Fruit fly (Drosophila melanogaster) whole organism, adult: Measurements from ENCODE around the gene CG34375.

Source experiments
- CG33017 ChIP-seq: fragments of 200-800 bp; sonication (Bioruptor generic); optimal IDR thresholded peaks from 2 replicates; lab custom pipeline; 2018; ENCODE audit warnings: missing biosample characterization, mild to moderate bottlenecking, missing genetic modification characterization, moderate library complexity
- CG7045 ChIP-seq: fragments of 200-800 bp; sonication (Bioruptor generic); optimal IDR thresholded peaks from 2 replicates; lab custom pipeline; 2017; ENCODE audit warnings: missing biosample characterization, mild to moderate bottlenecking, missing genetic modification characterization
- CG7101 ChIP-seq: fragments of 200-800 bp; sonication (Bioruptor generic); optimal IDR thresholded peaks from 2 replicates; lab custom pipeline; 2018; ENCODE audit warnings: missing biosample characterization, mild to moderate bottlenecking, missing genetic modification characterization, moderate library complexity
- Clk ChIP-seq: fragments of 200-800 bp; sonication (Bioruptor generic); optimal IDR thresholded peaks from 2 replicates; lab custom pipeline; 2017; ENCODE audit warnings: missing biosample characterization, missing genetic modification characterization
- Crg-1 ChIP-seq: fragments of 200-800 bp; sonication (Bioruptor generic); optimal IDR thresholded peaks from 2 replicates; lab custom pipeline; 2016; ENCODE audit warnings: missing biosample characterization, missing genetic modification characterization
- Mnt ChIP-seq: fragments of 200-800 bp; sonication (Bioruptor generic); optimal IDR thresholded peaks from 2 replicates; lab custom pipeline; 2016; ENCODE audit warnings: missing biosample characterization, mild to moderate bottlenecking, missing genetic modification characterization
- bab1 ChIP-seq: fragments of 200-800 bp; sonication (Bioruptor generic); optimal IDR thresholded peaks from 3 replicates; lab custom pipeline; 2019; ENCODE audit warnings: missing biosample characterization, mild to moderate bottlenecking, missing genetic modification characterization, moderate library complexity
- cic ChIP-seq: fragments of 200-800 bp; sonication (Bioruptor generic); optimal IDR thresholded peaks from 2 replicates; lab custom pipeline; 2017; ENCODE audit warnings: missing biosample characterization, mild to moderate bottlenecking, missing genetic modification characterization, moderate library complexity
- ovo ChIP-seq: fragments of 200-800 bp; sonication (Bioruptor generic); optimal IDR thresholded peaks from 2 replicates; lab custom pipeline; 2016; ENCODE audit warnings: missing biosample characterization, missing genetic modification characterization
- pad ChIP-seq: fragments of 200-800 bp; sonication (Bioruptor generic); optimal IDR thresholded peaks from 3 replicates; lab custom pipeline; 2017; ENCODE audit warnings: missing biosample characterization, missing genetic modification characterization, mild to moderate bottlenecking, moderate library complexity, missing genetic modification reagents
- tj ChIP-seq: fragments of 200-800 bp; sonication (Bioruptor generic); optimal IDR thresholded peaks from 3 replicates; lab custom pipeline; 2017; ENCODE audit warnings: missing biosample characterization, mild to moderate bottlenecking, missing genetic modification characterization, moderate library complexity
- toe ChIP-seq: fragments of 200-800 bp; sonication (Bioruptor generic); optimal IDR thresholded peaks from 2 replicates; lab custom pipeline; 2016; ENCODE audit warnings: missing biosample characterization, missing genetic modification characterization

- TF ChIP-seq CG33017 (no peak), CG7045 (GFP tag; lab: Kevin White, UChicago) (no peak), pad (no peak), CG7101 (tag; lab: Kevin White, UChicago) (no peak), Clk (GFP tag; lab: Kevin White, UChicago) (no peak), tj (GFP tag; lab: Kevin White, UChicago) (no peak), toe (GFP tag; lab: Kevin White, UChicago) (no peak), Crg-1 (GFP tag; lab: Kevin White, UChicago) (no peak), ovo (GFP tag; lab: Kevin White, UChicago) (no peak), Mnt (GFP tag; lab: Kevin White, UChicago) (no peak), bab1 (GFP tag; lab: Kevin White, UChicago) (no peak), cic (GFP tag; lab: Kevin White, UChicago) (no peak)
Observed at dm6 chr3R:23012017-23012416, 1.7 kb upstream of the CG34375 start, which contains the start of gene CG6688.
